Worm (Caenorhabditis elegans) whole organism, early embryonic: ENCODE measurements around the gene his-42.

Experiments
- B0310.2 ChIP-seq: sonication (generic microtip); optimal IDR thresholded peaks from 2 replicates; lab custom pipeline; 2016; ENCODE audit warnings: mild to moderate bottlenecking, missing genetic modification characterization, missing compliant biosample characterization
- hmg-4 ChIP-seq: fragments of 200-800 bp; sonication (Bioruptor generic); optimal IDR thresholded peaks from 2 replicates; lab custom pipeline; 2018; ENCODE audit warnings: mild to moderate bottlenecking, missing genetic modification characterization, missing compliant biosample characterization

- TF ChIP-seq B0310.2: no peak
- no peak for TF ChIP-seq hmg-4 (GFP tag; lab: Kevin White, UChicago)
Measured at ce11 chrII:13862453-13862852, 34.0 kb upstream of the his-42 start.
